Worm (Caenorhabditis elegans) whole organism, L4 larva: ENCODE data around the gene cee-1.

Experiments used
- T26A8.4 ChIP-seq: fragments of 200-800 bp; sonication (Bioruptor generic); IDR thresholded peaks from 2 replicates; pipeline ENCODE4 v1.3.6; 2022; ENCODE audit warnings: missing genetic modification characterization, missing compliant biosample characterization
- ama-1 ChIP-seq: fragments of 150-350 bp; optimal IDR thresholded peaks from 2 replicates; lab custom pipeline; 2014; ENCODE audit warnings: inconsistent platforms, mixed read lengths
- ceh-62 ChIP-seq: sonication (generic microtip); optimal IDR thresholded peaks from 2 replicates; lab custom pipeline; 2017; ENCODE audit warnings: missing biosample characterization, missing genetic modification characterization
- fkh-10 ChIP-seq: fragments of 150-350 bp; optimal IDR thresholded peaks from 2 replicates; lab custom pipeline; 2014; ENCODE audit warnings: missing biosample characterization, missing genetic modification reagents, missing genetic modification characterization
- jun-1 ChIP-seq: fragments of 150-350 bp; optimal IDR thresholded peaks from 2 replicates; lab custom pipeline; 2014; ENCODE audit warnings: missing biosample characterization, missing genetic modification reagents, missing genetic modification characterization
- lin-15B ChIP-seq: fragments of 150-350 bp; sonication (generic microtip); optimal IDR thresholded peaks from 3 replicates; lab custom pipeline; 2014; ENCODE audit warnings: missing biosample characterization, missing genetic modification characterization
- mes-2 ChIP-seq: sonication (generic microtip); optimal IDR thresholded peaks from 2 replicates; lab custom pipeline; 2016; ENCODE audit warnings: missing genotype, mild to moderate bottlenecking, missing genetic modification characterization, missing compliant biosample characterization; ENCODE audit not compliant: poor library complexity, severe bottlenecking
- nhr-11 ChIP-seq: fragments of 150-350 bp; optimal IDR thresholded peaks from 2 replicates; lab custom pipeline; 2014; ENCODE audit warnings: missing biosample characterization, missing genetic modification characterization
- nhr-237 ChIP-seq: sonication (generic microtip); optimal IDR thresholded peaks from 2 replicates; lab custom pipeline; 2017; ENCODE audit warnings: missing biosample characterization, missing genetic modification characterization
- nhr-28 ChIP-seq: fragments of 150-350 bp; optimal IDR thresholded peaks from 2 replicates; lab custom pipeline; 2014; ENCODE audit warnings: missing biosample characterization, missing genetic modification characterization
- nhr-77 ChIP-seq: fragments of 150-350 bp; optimal IDR thresholded peaks from 2 replicates; lab custom pipeline; 2014; ENCODE audit warnings: missing biosample characterization, missing genetic modification characterization
- skn-1 ChIP-seq: fragments of 150-350 bp; optimal IDR thresholded peaks from 2 replicates; lab custom pipeline; 2014; ENCODE audit warnings: missing biosample characterization, missing genetic modification characterization
- snpc-4 ChIP-seq: fragments of 150-350 bp; optimal IDR thresholded peaks from 2 replicates; lab custom pipeline; 2014; ENCODE audit warnings: missing biosample characterization, missing genetic modification characterization
- unc-39 ChIP-seq: sonication (generic microtip); optimal IDR thresholded peaks from 2 replicates; lab custom pipeline; 2017; ENCODE audit warnings: missing biosample characterization, missing genetic modification characterization

ce11 chrIII:4899035-4899578, 13.4 kb upstream of the cee-1 start, which contains the start of gene nhl-2:
- TF ChIP-seq nhr-28 (tag; lab: Kevin White, UChicago) (no peak), ama-1 (lab: Kevin White, UChicago) (no peak), nhr-11 (no peak), mes-2 (tag; lab: Kevin White, UChicago) (no peak), unc-39 (tag; lab: Kevin White, UChicago) (no peak), T26A8.4 (GFP tag; lab: Robert Waterston, UW) (no peak), jun-1 (tag; lab: Kevin White, UChicago) (no peak), nhr-77 (tag; lab: Kevin White, UChicago) (no peak), skn-1 (no peak), nhr-237 (tag; lab: Kevin White, UChicago) (no peak), snpc-4 (tag; lab: Kevin White, UChicago) (no peak), fkh-10 (GFP tag; lab: Kevin White, UChicago) (no peak), lin-15B (no peak), ceh-62 (no peak)
